Fruit fly (Drosophila melanogaster): ENCODE data around the gene CG7889.

CG7889 gene

dm6 chrX:19261528-19262102, 18.2 kb downstream of the CG7889 start, which contains the start of gene Vav:
Vav (plus strand) TSS chrX:19261820.
- TF ChIP-seq Sin3A (optimal IDR thresholded peaks at IDR 0.05) (no peak), ttk (optimal IDR thresholded peaks at IDR 0.05) (no peak), Myc (optimal IDR thresholded peaks at IDR 0.05) (no peak), psq (optimal IDR thresholded peaks at IDR 0.05) (no peak), h (optimal IDR thresholded peaks at IDR 0.05) (no peak)

- TF ChIP-seq Sin3A (optimal IDR thresholded peaks at IDR 0.05): no peak
- TF ChIP-seq Myc (optimal IDR thresholded peaks at IDR 0.05): no peak
- no peak for TF ChIP-seq h (optimal IDR thresholded peaks at IDR 0.05)
- TF ChIP-seq insv (optimal IDR thresholded peaks at IDR 0.05): no peak
- no peak for TF ChIP-seq ttk (optimal IDR thresholded peaks at IDR 0.05)
- TF ChIP-seq psq (optimal IDR thresholded peaks at IDR 0.05): no peak
Observed at dm6 chrX:19262553-19262952, 19.1 kb downstream of the CG7889 start.

DNA sequence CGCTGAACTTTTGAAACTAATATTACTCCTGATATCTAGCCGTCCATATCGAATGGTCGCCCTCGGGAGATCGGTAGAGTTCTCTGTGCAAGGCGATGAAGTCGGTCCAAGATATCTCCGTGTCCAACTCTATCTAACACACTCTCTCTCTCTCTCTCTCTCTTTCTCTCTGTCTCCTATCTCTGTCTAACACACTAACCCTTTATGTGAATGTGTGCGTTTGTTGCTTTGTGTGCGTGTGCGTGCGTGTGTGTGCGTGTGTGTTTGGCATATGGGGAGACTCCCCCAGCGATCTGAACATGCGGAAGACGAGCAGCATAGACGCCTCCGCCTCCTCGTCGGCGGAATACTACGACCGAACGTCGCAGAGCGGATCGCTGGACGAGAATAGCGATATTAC, 21.0 kb downstream of the CG7889 start:
- TF ChIP-seq ttk (optimal IDR thresholded peaks at IDR 0.05) (no peak), insv (optimal IDR thresholded peaks at IDR 0.05) (no peak), h (optimal IDR thresholded peaks at IDR 0.05) (no peak), psq (optimal IDR thresholded peaks at IDR 0.05) (no peak), Sin3A (optimal IDR thresholded peaks at IDR 0.05) (no peak), Myc (optimal IDR thresholded peaks at IDR 0.05) (no peak)

DNA sequence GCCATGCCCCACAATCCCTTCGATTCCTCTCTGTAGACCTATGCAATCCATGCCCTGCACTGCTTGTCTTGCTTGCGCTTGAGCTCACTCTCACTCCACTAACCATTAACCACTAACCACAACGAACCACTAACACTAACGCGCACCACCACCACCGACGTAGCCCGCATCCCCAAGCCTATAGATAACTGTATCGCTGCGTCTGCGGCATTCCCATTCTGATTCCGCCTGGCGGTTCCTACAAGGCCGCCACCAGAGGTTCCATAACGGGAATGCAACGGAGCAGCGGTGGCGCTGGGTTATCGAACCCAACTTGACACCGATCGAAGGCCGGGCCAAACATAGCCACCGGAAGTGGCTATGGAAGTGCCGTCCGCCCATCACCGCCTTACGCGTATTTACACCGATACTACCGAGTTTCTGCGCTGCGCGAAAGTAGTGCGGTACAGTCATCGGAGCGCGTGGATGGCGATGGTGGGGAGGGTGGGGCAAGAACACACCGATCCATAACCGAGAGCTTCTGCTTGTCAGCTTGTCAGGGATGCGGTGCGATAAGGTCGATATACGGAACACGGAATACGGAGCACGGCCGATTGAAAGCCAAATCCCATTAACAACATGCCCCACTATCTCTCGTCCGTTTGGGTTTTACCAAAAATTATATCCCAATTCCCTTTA, 22.5 kb downstream of the CG7889 start:
- TF ChIP-seq Myc (optimal IDR thresholded peaks at IDR 0.05): no peak
- TF ChIP-seq insv (optimal IDR thresholded peaks at IDR 0.05): no peak
- no peak for TF ChIP-seq psq (optimal IDR thresholded peaks at IDR 0.05)
- TF ChIP-seq ttk (optimal IDR thresholded peaks at IDR 0.05): no peak

DNA sequence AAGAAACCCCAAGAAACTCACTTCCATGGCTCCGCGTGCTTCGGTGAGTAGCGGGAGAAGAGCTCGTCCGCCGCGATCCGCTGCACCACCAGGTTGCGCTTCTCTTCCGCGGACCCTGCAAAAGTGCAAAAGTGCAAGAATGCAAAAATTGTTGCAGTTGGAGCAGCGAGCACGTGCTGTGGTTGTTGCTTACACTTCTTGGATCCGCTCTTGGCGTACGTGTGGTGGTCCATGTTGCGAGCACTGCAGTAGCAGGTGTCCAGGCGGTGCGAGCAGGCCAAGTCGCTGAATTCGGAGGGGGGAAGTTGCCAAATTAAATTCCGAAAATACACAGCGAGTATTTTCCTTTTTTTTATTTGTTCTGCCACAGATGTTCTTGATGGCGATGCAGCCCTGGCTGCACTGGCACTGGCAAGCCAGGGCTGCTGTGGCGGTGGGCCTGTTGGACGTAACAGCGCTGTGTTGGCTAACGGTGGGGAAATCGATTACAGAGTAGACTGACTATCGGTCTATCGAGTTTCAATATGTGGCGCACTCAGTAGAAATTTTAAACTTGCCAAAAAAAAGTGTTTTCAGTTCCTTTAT, 25.1 kb downstream of the CG7889 start, which contains the start of gene CG8010:
Gene CG8010, minus strand, starts transcription at position 413 of the 585 bp plus-strand sequence.
- TF ChIP-seq psq (optimal IDR thresholded peaks at IDR 0.05) (no peak), Myc (optimal IDR thresholded peaks at IDR 0.05) (no peak), h (optimal IDR thresholded peaks at IDR 0.05) (no peak), ttk (optimal IDR thresholded peaks at IDR 0.05) (no peak), Sin3A (optimal IDR thresholded peaks at IDR 0.05) (no peak), insv (optimal IDR thresholded peaks at IDR 0.05) (no peak)

DNA sequence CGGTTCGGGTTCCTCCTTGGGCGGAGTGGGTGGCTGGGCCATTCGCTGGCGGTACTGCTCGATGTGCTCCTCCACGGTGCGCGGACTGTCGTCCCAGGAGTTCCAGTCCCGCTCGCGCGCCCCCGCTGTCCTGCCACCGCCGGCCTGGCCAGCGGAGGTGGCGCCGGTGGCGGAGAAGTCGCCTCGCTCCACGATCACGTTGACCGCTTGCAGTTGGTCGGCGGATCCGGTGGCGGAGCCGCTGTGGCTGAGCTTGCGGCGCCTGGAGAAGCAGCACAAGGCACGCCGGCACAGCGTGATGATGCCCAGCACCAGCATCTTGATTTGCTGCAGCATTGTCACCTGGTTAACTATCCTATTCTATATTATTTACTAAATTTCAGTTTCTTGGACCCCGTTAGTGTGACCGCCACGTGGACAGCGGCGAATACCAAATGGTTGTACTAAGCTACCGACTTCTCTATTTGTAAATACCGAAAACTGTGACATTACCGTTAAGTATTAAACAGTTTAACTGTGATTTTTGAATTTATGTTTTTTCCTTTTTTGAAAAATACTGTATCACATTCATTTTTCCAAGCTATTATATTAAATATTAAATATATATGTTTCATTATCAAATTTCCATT, 33.2 kb downstream of the CG7889 start, which contains the start of the genes CG32537 and CG32536:
Gene CG32537, minus strand, starts transcription at position 51 of the 629 bp plus-strand sequence.
Gene CG32536, minus strand, starts transcription at position 410 of the 629 bp plus-strand sequence.
- TF ChIP-seq psq (optimal IDR thresholded peaks at IDR 0.05) (no peak), ttk (optimal IDR thresholded peaks at IDR 0.05) (no peak), insv (optimal IDR thresholded peaks at IDR 0.05) (no peak), h (optimal IDR thresholded peaks at IDR 0.05) (no peak), Sin3A (optimal IDR thresholded peaks at IDR 0.05) (no peak)

DNA sequence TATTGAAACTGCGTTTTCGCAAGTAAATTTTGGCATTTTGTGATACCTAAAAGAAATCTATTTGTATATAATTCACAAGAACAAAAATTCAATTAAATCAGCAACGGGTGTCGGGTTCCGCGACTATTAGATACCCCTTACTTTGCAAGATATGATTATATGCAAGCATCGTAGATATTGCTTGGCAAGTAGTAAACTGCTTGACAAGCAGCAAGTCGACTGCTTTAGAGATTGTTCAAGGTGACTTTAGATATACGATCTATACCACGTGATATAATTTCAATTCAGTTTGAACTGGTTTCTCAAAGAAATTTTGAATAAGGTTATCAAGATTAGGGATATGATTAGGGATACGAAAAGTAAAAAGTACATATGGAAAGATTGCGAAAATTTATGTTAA, 35.0 kb downstream of the CG7889 start:
- TF ChIP-seq psq (optimal IDR thresholded peaks at IDR 0.05) (no peak), Myc (optimal IDR thresholded peaks at IDR 0.05) (no peak), h (optimal IDR thresholded peaks at IDR 0.05) (no peak), ttk (optimal IDR thresholded peaks at IDR 0.05) (no peak), Sin3A (optimal IDR thresholded peaks at IDR 0.05) (no peak)

- TF ChIP-seq h (optimal IDR thresholded peaks at IDR 0.05) (no peak), Sin3A (optimal IDR thresholded peaks at IDR 0.05) (no peak), ttk (optimal IDR thresholded peaks at IDR 0.05) (no peak), psq (optimal IDR thresholded peaks at IDR 0.05) (no peak), Myc (optimal IDR thresholded peaks at IDR 0.05) (no peak), insv (optimal IDR thresholded peaks at IDR 0.05) (no peak)
Observed at dm6 chrX:19280249-19280648, 36.8 kb downstream of the CG7889 start, which contains the start of gene CG8028. CG8028 (minus strand) TSS chrX:19280349.

dm6 chrX:19280685-19281084, 37.3 kb downstream of the CG7889 start:
- TF ChIP-seq h (optimal IDR thresholded peaks at IDR 0.05) (no peak), insv (optimal IDR thresholded peaks at IDR 0.05) (no peak), psq (optimal IDR thresholded peaks at IDR 0.05) (no peak), Myc (optimal IDR thresholded peaks at IDR 0.05) (no peak), Sin3A (optimal IDR thresholded peaks at IDR 0.05) (no peak)

DNA sequence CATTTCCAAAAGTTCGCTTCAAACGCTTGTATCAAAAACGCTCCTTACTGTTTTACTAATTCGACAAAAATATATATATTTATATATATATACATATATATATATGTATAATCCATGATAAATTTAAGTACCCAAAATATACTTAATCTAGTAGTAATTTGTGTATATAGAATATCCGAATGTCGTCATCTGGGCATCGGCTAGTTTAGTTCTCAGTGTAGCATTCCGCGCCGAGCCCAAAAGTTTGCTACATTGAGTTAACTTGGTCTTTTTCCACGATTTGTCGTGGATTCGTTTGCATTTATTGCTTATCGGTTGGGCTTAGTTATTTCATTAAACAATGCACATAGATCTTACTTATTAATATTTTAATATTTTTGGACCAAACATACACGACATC, 37.8 kb downstream of the CG7889 start:
- no peak for TF ChIP-seq Myc (optimal IDR thresholded peaks at IDR 0.05)
- TF ChIP-seq psq (optimal IDR thresholded peaks at IDR 0.05): no peak
- TF ChIP-seq Sin3A (optimal IDR thresholded peaks at IDR 0.05): no peak
- no peak for TF ChIP-seq insv (optimal IDR thresholded peaks at IDR 0.05)
- TF ChIP-seq ttk (optimal IDR thresholded peaks at IDR 0.05): no peak
- TF ChIP-seq h (optimal IDR thresholded peaks at IDR 0.05): no peak

- TF ChIP-seq Myc (optimal IDR thresholded peaks at IDR 0.05): no peak
- TF ChIP-seq psq (optimal IDR thresholded peaks at IDR 0.05): no peak
- TF ChIP-seq Sin3A (optimal IDR thresholded peaks at IDR 0.05): no peak
- TF ChIP-seq ttk (optimal IDR thresholded peaks at IDR 0.05): no peak
- no peak for TF ChIP-seq h (optimal IDR thresholded peaks at IDR 0.05)
Observed at dm6 chrX:19285441-19285840, 42.0 kb downstream of the CG7889 start.

DNA sequence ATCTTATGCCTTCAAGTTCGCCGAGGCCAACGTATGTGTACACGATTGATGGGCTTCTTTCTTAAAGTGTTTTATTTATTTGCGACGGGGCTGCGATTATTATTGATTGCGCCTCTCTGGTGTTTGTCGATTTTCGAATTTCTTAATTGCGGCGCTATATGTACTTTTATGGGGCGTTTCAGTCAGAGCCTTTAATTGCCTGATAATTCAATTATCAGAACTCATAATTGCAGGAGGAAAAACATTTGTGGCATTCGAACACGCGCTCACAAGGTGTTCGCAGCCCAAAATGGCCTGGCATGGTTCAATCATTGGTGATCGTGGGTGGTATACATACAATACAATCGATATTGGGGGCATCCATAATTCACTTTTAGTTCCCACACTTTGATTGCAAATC, 42.8 kb downstream of the CG7889 start:
- no peak for TF ChIP-seq psq (optimal IDR thresholded peaks at IDR 0.05)
- TF ChIP-seq Myc (optimal IDR thresholded peaks at IDR 0.05): no peak
- no peak for TF ChIP-seq insv (optimal IDR thresholded peaks at IDR 0.05)
- no peak for TF ChIP-seq ttk (optimal IDR thresholded peaks at IDR 0.05)
- no peak for TF ChIP-seq Sin3A (optimal IDR thresholded peaks at IDR 0.05)
- no peak for TF ChIP-seq h (optimal IDR thresholded peaks at IDR 0.05)

Data from Kc167 (cell line).